Fruit fly (Drosophila melanogaster): Measurements from ENCODE around the gene Syx13.

Syx13 gene

dm6 chr3L:13083432-13083831 is 39.2 kb downstream of the Syx13 start:
- no peak for TF ChIP-seq Rel (GFP tag; optimal IDR thresholded peaks at IDR 0.05)
- TF ChIP-seq Rel (tag; optimal IDR thresholded peaks at IDR 0.05): no peak
- no peak for TF ChIP-seq CG32264 (GFP tag; optimal IDR thresholded peaks at IDR 0.05)
- TF ChIP-seq fru (GFP tag; optimal IDR thresholded peaks at IDR 0.05): no peak
- TF ChIP-seq rgr (GFP tag; optimal IDR thresholded peaks at IDR 0.05): no peak
- TF ChIP-seq Hr83 (GFP tag; optimal IDR thresholded peaks at IDR 0.05; ENCODE audit: poor library complexity, severe bottlenecking): no peak
- TF ChIP-seq Hnf4 (GFP tag; optimal IDR thresholded peaks at IDR 0.05): no peak
- no peak for TF ChIP-seq tai (GFP tag; optimal IDR thresholded peaks at IDR 0.05)
- no peak for TF ChIP-seq foxo (GFP tag; optimal IDR thresholded peaks at IDR 0.05)
- no peak for TF ChIP-seq psq (GFP tag; optimal IDR thresholded peaks at IDR 0.05)
- no peak for TF ChIP-seq Sp1 (GFP tag; optimal IDR thresholded peaks at IDR 0.05)
- no peak for TF ChIP-seq OdsH (GFP tag; optimal IDR thresholded peaks at IDR 0.05)
- TF ChIP-seq Dif (GFP tag; optimal IDR thresholded peaks at IDR 0.05; ENCODE audit: partially characterized antibody): no peak

- TF ChIP-seq sv (GFP tag; optimal IDR thresholded peaks at IDR 0.05): no peak
- TF ChIP-seq Dfd (GFP tag; optimal IDR thresholded peaks at IDR 0.05): no peak
- no peak for TF ChIP-seq woc (GFP tag; optimal IDR thresholded peaks at IDR 0.05)
Measured at dm6 chr3L:13084477-13084876, 40.2 kb downstream of the Syx13 start.

dm6 chr3L:13087189-13087588 is 43.0 kb downstream of the Syx13 start, which contains the start of gene CG17300:
TSS of gene CG17300 (minus strand) at chr3L:13087289.
- TF ChIP-seq dmrt93B (GFP tag; optimal IDR thresholded peaks at IDR 0.05) (no peak), Abd-B (GFP tag; optimal IDR thresholded peaks at IDR 0.05) (no peak), Jra (GFP tag; optimal IDR thresholded peaks at IDR 0.05) (no peak), woc (GFP tag; optimal IDR thresholded peaks at IDR 0.05) (no peak), CG9705 (GFP tag; optimal IDR thresholded peaks at IDR 0.05) (no peak), Myc (optimal IDR thresholded peaks at IDR 0.05) (no peak), fru (GFP tag; optimal IDR thresholded peaks at IDR 0.05) (no peak), brk (GFP tag; optimal IDR thresholded peaks at IDR 0.05) (no peak), Dif (GFP tag; optimal IDR thresholded peaks at IDR 0.05; ENCODE audit: partially characterized antibody) (no peak)

dm6 chr3L:13089869-13090268 is 45.6 kb downstream of the Syx13 start, which contains the start of gene CG11251:
TSS of gene CG11251 (minus strand) at chr3L:13089969.
- no peak for TF ChIP-seq Hnf4 (GFP tag; optimal IDR thresholded peaks at IDR 0.05)
- no peak for TF ChIP-seq N (GFP tag; optimal IDR thresholded peaks at IDR 0.05)
- no peak for TF ChIP-seq lola (GFP tag; optimal IDR thresholded peaks at IDR 0.05)
- no peak for TF ChIP-seq dmrt93B (GFP tag; optimal IDR thresholded peaks at IDR 0.05)
- no peak for TF ChIP-seq br (GFP tag; optimal IDR thresholded peaks at IDR 0.05)
- no peak for TF ChIP-seq Abd-B (GFP tag; optimal IDR thresholded peaks at IDR 0.05)
